Worm (Caenorhabditis elegans): ENCODE measurements around the gene tag-196.

- no peak for TF ChIP-seq klf-2 (GFP tag; conservative IDR thresholded peaks at IDR 0.05)
- TF ChIP-seq T22C8.4 (GFP tag; IDR thresholded peaks at IDR 0.05) = no peak
- no peak for TF ChIP-seq cog-1 (tag; optimal IDR thresholded peaks at IDR 0.05)
- TF ChIP-seq flt-1 (GFP tag; IDR thresholded peaks at IDR 0.05) = no peak
- TF ChIP-seq ztf-29 (GFP tag; IDR thresholded peaks at IDR 0.05) = no peak
- no peak for TF ChIP-seq ref-1 (GFP tag; conservative IDR thresholded peaks at IDR 0.05)
- no peak for TF ChIP-seq med-1 (GFP tag; optimal IDR thresholded peaks at IDR 0.05; ENCODE audit: insufficient read depth)
Measured at ce11 chrV:8548989-8549388, 45.7 kb upstream of the tag-196 start, which contains the start of gene stdh-4.

All from whole organism, midembryonic.